Worm (Caenorhabditis elegans): Measurements from ENCODE around the gene Y75B12B.1.
"Not testable (repeated sequence)": the region's sequence is repeated elsewhere in the genome, so short reads cannot be mapped to it uniquely, and the experiment has no call there.

ce11 chrV:15215175-15215574 is 30.7 kb downstream of the Y75B12B.1 start, which contains the start of gene sri-26:
- not testable (repeated sequence) for TF ChIP-seq tab-1 (GFP tag; IDR thresholded peaks at IDR 0.05); klf-2 (GFP tag; conservative IDR thresholded peaks at IDR 0.05); med-1 (GFP tag; optimal IDR thresholded peaks at IDR 0.05; ENCODE audit: insufficient read depth); ref-1 (GFP tag; conservative IDR thresholded peaks at IDR 0.05)
